Worm (Caenorhabditis elegans): ENCODE data around the gene gex-3.

gex-3 gene

DNA sequence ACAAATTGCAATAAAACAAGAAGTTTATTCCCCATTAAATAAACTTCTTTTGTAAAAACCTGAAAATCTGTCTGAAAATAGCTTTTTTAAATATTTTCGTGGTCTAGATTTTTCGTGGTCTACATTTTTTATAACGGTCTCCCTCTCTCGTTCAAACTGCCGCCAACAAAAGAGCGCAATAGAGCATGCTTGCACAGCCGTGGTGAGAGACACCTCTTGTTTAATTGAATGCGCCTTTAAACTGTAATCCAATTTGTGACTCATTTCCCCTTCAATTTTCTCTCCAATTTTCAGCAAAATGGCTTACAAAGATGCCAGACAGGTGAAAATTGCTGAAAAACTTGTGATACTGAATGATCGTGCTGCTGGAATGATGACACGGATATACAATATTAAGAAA lies at the start of gene gex-3 (continued):
- TF ChIP-seq zfp-2 (tag; optimal IDR thresholded peaks at IDR 0.05), result no peak

- TF ChIP-seq ceh-62 (tag; optimal IDR thresholded peaks at IDR 0.05), result no peak
- peak; percentile 71 for TF ChIP-seq set-16 (GFP tag; IDR thresholded peaks at IDR 0.05)
- TF ChIP-seq hif-1 (tag; optimal IDR thresholded peaks at IDR 0.05), result no peak
- 0 out of 4 replicates have a peak, but pooled peaks of 1 of the 2 experiments have one; percentile 3 for TF ChIP-seq madf-5 (GFP tag; IDR thresholded peaks at IDR 0.05)
- no peak for TF ChIP-seq F26F4.8 (GFP tag; conservative IDR thresholded peaks at IDR 0.05)
- TF ChIP-seq nhr-237 (tag; optimal IDR thresholded peaks at IDR 0.05), result no peak
- TF ChIP-seq R02D3.7 (tag; optimal IDR thresholded peaks at IDR 0.05), result no peak
- TF ChIP-seq php-3 (GFP tag; IDR thresholded peaks at IDR 0.05), result no peak
- TF ChIP-seq egl-27 (tag; optimal IDR thresholded peaks at IDR 0.05), result no peak
- TF ChIP-seq skn-1 (tag; optimal IDR thresholded peaks at IDR 0.05), result no peak
- no peak for TF ChIP-seq daf-19 (GFP tag; conservative IDR thresholded peaks at IDR 0.05)
- no peak for TF ChIP-seq tag-97 (GFP tag; IDR thresholded peaks at IDR 0.05)
These were observed 44.3 kb upstream of the gex-3 start for ce11 chrIV:12359979-12360378.

DNA sequence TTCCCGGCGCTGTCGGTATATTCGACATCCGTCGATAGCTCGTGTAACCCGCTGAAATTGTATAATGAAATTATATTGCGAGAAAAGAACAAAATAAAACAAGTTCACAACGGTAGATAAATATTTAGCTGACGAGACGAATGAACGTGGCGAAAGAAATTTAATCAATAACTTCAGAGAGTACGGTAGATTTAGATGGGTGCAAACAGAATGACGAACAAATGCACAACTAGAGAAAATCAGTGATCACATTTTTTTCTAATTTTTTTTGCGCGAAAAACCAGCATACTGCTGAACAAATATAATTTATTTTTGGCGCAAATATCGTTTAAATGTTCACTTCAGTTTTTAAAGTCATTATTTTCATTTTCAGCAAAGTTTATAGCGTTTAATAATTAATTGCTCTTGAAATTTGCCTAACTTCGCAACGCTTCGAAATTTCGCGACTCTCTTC lies 43.5 kb upstream of the gex-3 start, which contains the start of gene sec-24.2:
sec-24.2 (minus strand) TSS at position 51 of the 454 bp plus-strand sequence.
- TF ChIP-seq fkh-10 (GFP tag; optimal IDR thresholded peaks at IDR 0.05) (no peak), unc-130 (GFP tag; optimal IDR thresholded peaks at IDR 0.05) (peak; percentile 1)

- TF ChIP-seq mes-2 (tag; optimal IDR thresholded peaks at IDR 0.05; ENCODE audit: poor library complexity, severe bottlenecking), result peak; percentile 50
- TF ChIP-seq ces-1 (GFP tag; optimal IDR thresholded peaks at IDR 0.05), result no peak
- TF ChIP-seq fkh-10 (GFP tag; optimal IDR thresholded peaks at IDR 0.05), result no peak
- no peak for TF ChIP-seq nhr-111 (GFP tag; optimal IDR thresholded peaks at IDR 0.05)
- peak in 1 of 2 experiments; percentile 92 for TF ChIP-seq unc-62 (GFP tag; optimal IDR thresholded peaks at IDR 0.05 in 1 of 2)
- TF ChIP-seq unc-62 (tag; optimal IDR thresholded peaks at IDR 0.05), result no peak
- no peak for TF ChIP-seq Y105C5A.15 (GFP tag; IDR thresholded peaks at IDR 0.05)
- peak; percentile 42 for TF ChIP-seq dmd-6 (GFP tag; IDR thresholded peaks at IDR 0.05)
- TF ChIP-seq cey-2 (tag; optimal IDR thresholded peaks at IDR 0.05; ENCODE audit: borderline replicate concordance, insufficient read depth), result no peak
- TF ChIP-seq mdt-29 (GFP tag; IDR thresholded peaks at IDR 0.05), result no peak
- no peak for TF ChIP-seq nhr-237 (tag; optimal IDR thresholded peaks at IDR 0.05)
- TF ChIP-seq mxl-2 (GFP tag; conservative IDR thresholded peaks at IDR 0.05), result no peak
- TF ChIP-seq lsy-2 (tag; optimal IDR thresholded peaks at IDR 0.05), result peak; percentile 25 to 89
- peak; percentile 59 for TF ChIP-seq hmg-1.1 (GFP tag; IDR thresholded peaks at IDR 0.05)
- no peak for TF ChIP-seq daf-16 (GFP tag; optimal IDR thresholded peaks at IDR 0.05)
- peak; percentile 21 for TF ChIP-seq daf-16 (tag; optimal IDR thresholded peaks at IDR 0.05)
- TF ChIP-seq rbr-2 (tag; optimal IDR thresholded peaks at IDR 0.05), result no peak
- 0 out of 2 replicates have a peak, but pooled peaks have one; percentile 8 for TF ChIP-seq ceh-44 (GFP tag; IDR thresholded peaks at IDR 0.05)
- peak; percentile 26 for TF ChIP-seq hlh-11 (tag; optimal IDR thresholded peaks at IDR 0.05)
- peak; percentile 8 for TF ChIP-seq lin-13 (GFP tag; optimal IDR thresholded peaks at IDR 0.05)
- TF ChIP-seq ctbp-1 (GFP tag; IDR thresholded peaks at IDR 0.05), result no peak
- TF ChIP-seq tra-1 (GFP tag; IDR thresholded peaks at IDR 0.05), result no peak
- peak in 1 of 2 experiments; percentile 65 for TF ChIP-seq ZK546.5 (tag; optimal IDR thresholded peaks at IDR 0.05)
- no peak for TF ChIP-seq spr-1 (tag; optimal IDR thresholded peaks at IDR 0.05)
- TF ChIP-seq nhr-76 (tag; optimal IDR thresholded peaks at IDR 0.05), result no peak
- TF ChIP-seq mxl-3 (GFP tag; optimal IDR thresholded peaks at IDR 0.05), result peak; percentile 47
- peak; percentile 91 for TF ChIP-seq aha-1 (tag)
These were observed 42.7 kb upstream of the gex-3 start, which contains the start of the genes ccr-4 and ZC518.8 for ce11 chrIV:12361392-12362092. ccr-4 (plus strand) TSS chrIV:12361542. ZC518.8 (minus strand) TSS chrIV:12361908.
